Worm (Caenorhabditis elegans) whole organism, L3 larva: ENCODE data around the gene glb-33.

Experiments used
- R02D3.7 ChIP-seq: fragments of 150-350 bp; optimal IDR thresholded peaks from 2 replicates; lab custom pipeline; 2014; ENCODE audit warnings: missing biosample characterization, missing genetic modification characterization
- ZK546.5 ChIP-seq: sonication (generic microtip); optimal IDR thresholded peaks from 2 replicates; lab custom pipeline; 2017; ENCODE audit warnings: missing biosample characterization, missing genetic modification characterization
- aly-2 ChIP-seq: fragments of 150-350 bp; optimal IDR thresholded peaks from 2 replicates; lab custom pipeline; 2014; ENCODE audit warnings: missing biosample characterization, missing genetic modification characterization
- ceh-28 ChIP-seq: fragments of 150-350 bp; optimal IDR thresholded peaks from 2 replicates; lab custom pipeline; 2014; ENCODE audit warnings: missing biosample characterization, missing genetic modification reagents, missing genetic modification characterization
- ceh-82 ChIP-seq: fragments of 150-350 bp; optimal IDR thresholded peaks from 2 replicates; lab custom pipeline; 2014; ENCODE audit warnings: missing biosample characterization, missing genetic modification characterization
- ceh-9 ChIP-seq: sonication (generic microtip); optimal IDR thresholded peaks from 2 replicates; lab custom pipeline; 2018; ENCODE audit warnings: missing biosample characterization, missing genetic modification characterization
- daf-12 ChIP-seq: fragments of 150-350 bp; optimal IDR thresholded peaks from 2 replicates; lab custom pipeline; 2014; ENCODE audit warnings: missing biosample characterization, missing genetic modification reagents, missing genetic modification characterization
- egl-27 ChIP-seq: sonication (generic microtip); optimal IDR thresholded peaks from 4 replicates; lab custom pipeline; 2017; ENCODE audit warnings: missing biosample characterization, missing genetic modification reagents, missing genetic modification characterization
- elt-1 ChIP-seq: fragments of 150-350 bp; optimal IDR thresholded peaks from 2 replicates; lab custom pipeline; 2014; ENCODE audit warnings: missing biosample characterization, missing genetic modification characterization
- elt-2 ChIP-seq: sonication (generic microtip); optimal IDR thresholded peaks from 2 replicates; lab custom pipeline; 2016; ENCODE audit warnings: missing genetic modification reagents, mild to moderate bottlenecking, missing genetic modification characterization, missing compliant biosample characterization
- elt-3 ChIP-seq, 3 experiments: fragments of 150-350 bp in 1 of 3; sonication (generic microtip) in 2 of 3; optimal IDR thresholded peaks; 2 replicates in 2 of 3; 4 replicates in 1 of 3; lab custom pipeline; 2014 to 2017; ENCODE audit warnings: missing biosample characterization in 3 of 3, missing genetic modification characterization in 3 of 3
- eor-1 ChIP-seq, 2 experiments: fragments of 150-350 bp; optimal IDR thresholded peaks; 2 replicates each; lab custom pipeline; 2014 to 2018; ENCODE audit warnings: missing biosample characterization in 2 of 2, missing genetic modification characterization in 2 of 2
- fkh-10 ChIP-seq: sonication (generic microtip); optimal IDR thresholded peaks from 2 replicates; lab custom pipeline; 2017; ENCODE audit warnings: missing biosample characterization, missing genetic modification reagents, missing genetic modification characterization
- fos-1 ChIP-seq: fragments of 150-350 bp; optimal IDR thresholded peaks from 2 replicates; lab custom pipeline; 2014; ENCODE audit warnings: missing biosample characterization, missing genetic modification characterization
- jun-1 ChIP-seq: fragments of 150-350 bp; optimal IDR thresholded peaks from 2 replicates; lab custom pipeline; 2014; ENCODE audit warnings: missing biosample characterization, missing genetic modification reagents, missing genetic modification characterization
- lin-39 ChIP-seq: fragments of 150-350 bp; optimal IDR thresholded peaks from 2 replicates; lab custom pipeline; 2018; ENCODE audit warnings: missing biosample characterization, missing genetic modification reagents, missing genetic modification characterization
- lsy-12 ChIP-seq: sonication (generic microtip); optimal IDR thresholded peaks from 2 replicates; lab custom pipeline; 2016; ENCODE audit warnings: mild to moderate bottlenecking, missing genetic modification characterization, missing compliant biosample characterization
- mdl-1 ChIP-seq: fragments of 150-350 bp; optimal IDR thresholded peaks from 2 replicates; lab custom pipeline; 2014; ENCODE audit warnings: missing biosample characterization, missing genetic modification characterization
- nfya-1 ChIP-seq: sonication (generic microtip); optimal IDR thresholded peaks from 2 replicates; lab custom pipeline; 2017; ENCODE audit warnings: missing genetic modification characterization, mild to moderate bottlenecking, missing compliant biosample characterization, antibody characterized with exemption, moderate library complexity; ENCODE audit not compliant: insufficient read depth
- nhr-12 ChIP-seq: fragments of 150-350 bp; optimal IDR thresholded peaks from 2 replicates; lab custom pipeline; 2014; ENCODE audit warnings: missing biosample characterization, missing genetic modification characterization
- nhr-23 ChIP-seq: fragments of 150-350 bp; optimal IDR thresholded peaks from 2 replicates; lab custom pipeline; 2014; ENCODE audit warnings: missing biosample characterization, missing genetic modification reagents, missing genetic modification characterization
- nhr-237 ChIP-seq: fragments of 150-350 bp; optimal IDR thresholded peaks from 2 replicates; lab custom pipeline; 2014; ENCODE audit warnings: missing biosample characterization, missing genetic modification characterization
- nhr-28 ChIP-seq: fragments of 150-350 bp; optimal IDR thresholded peaks from 2 replicates; lab custom pipeline; 2014; ENCODE audit warnings: missing biosample characterization, missing genetic modification characterization
- nhr-43 ChIP-seq: sonication (generic microtip); optimal IDR thresholded peaks from 2 replicates; lab custom pipeline; 2016; ENCODE audit warnings: mild to moderate bottlenecking, missing genetic modification characterization, missing compliant biosample characterization; ENCODE audit not compliant: poor library complexity, severe bottlenecking
- nhr-67 ChIP-seq: fragments of 150-350 bp; optimal IDR thresholded peaks from 2 replicates; lab custom pipeline; 2014; ENCODE audit warnings: missing biosample characterization, missing genetic modification characterization
- nhr-76 ChIP-seq: fragments of 150-350 bp; sonication (generic microtip); optimal IDR thresholded peaks from 5 replicates; lab custom pipeline; 2014; ENCODE audit warnings: missing biosample characterization, missing genetic modification characterization
- nhr-77 ChIP-seq: fragments of 150-350 bp; optimal IDR thresholded peaks from 2 replicates; lab custom pipeline; 2014; ENCODE audit warnings: missing biosample characterization, missing genetic modification characterization
- pha-4 ChIP-seq: fragments of 150-350 bp; optimal IDR thresholded peaks from 2 replicates; lab custom pipeline; 2014; ENCODE audit warnings: missing biosample characterization, missing genetic modification reagents, missing genetic modification characterization
- pqm-1 ChIP-seq: fragments of 150-350 bp; optimal IDR thresholded peaks from 2 replicates; lab custom pipeline; 2017; ENCODE audit warnings: missing biosample characterization, missing genetic modification characterization, inconsistent platforms
- sea-2 ChIP-seq: fragments of 150-350 bp; sonication (generic microtip); optimal IDR thresholded peaks from 4 replicates; lab custom pipeline; 2014; ENCODE audit warnings: missing biosample characterization, missing genetic modification reagents, missing genetic modification characterization
- snpc-4 ChIP-seq: fragments of 150-350 bp; optimal IDR thresholded peaks from 2 replicates; lab custom pipeline; 2014; ENCODE audit warnings: missing biosample characterization, missing genetic modification characterization
- tbx-2 ChIP-seq: sonication (generic microtip); optimal IDR thresholded peaks from 2 replicates; lab custom pipeline; 2016; ENCODE audit warnings: mild to moderate bottlenecking, missing genetic modification characterization, missing compliant biosample characterization
- unc-62 ChIP-seq: fragments of 150-350 bp; sonication (generic microtip); optimal IDR thresholded peaks from 4 replicates; lab custom pipeline; 2014; ENCODE audit warnings: missing biosample characterization, missing genetic modification reagents, missing genetic modification characterization
- zag-1 ChIP-seq: fragments of 150-350 bp; optimal IDR thresholded peaks from 2 replicates; lab custom pipeline; 2014; ENCODE audit warnings: missing biosample characterization, missing genetic modification characterization
- ztf-11 ChIP-seq: fragments of 150-350 bp; optimal IDR thresholded peaks from 2 replicates; lab custom pipeline; 2014; ENCODE audit warnings: missing biosample characterization, missing genetic modification characterization
- ztf-4 ChIP-seq: fragments of 150-350 bp; optimal IDR thresholded peaks from 2 replicates; lab custom pipeline; 2014; ENCODE audit warnings: missing biosample characterization, missing genetic modification characterization

Gene glb-33

ce11 chrV:1342712-1343111, 9.2 kb upstream of the glb-33 start:
- TF ChIP-seq nhr-67 (tag; lab: Kevin White, UChicago) = no peak
- no peak for TF ChIP-seq ztf-4 (tag; lab: Kevin White, UChicago)
- no peak for TF ChIP-seq snpc-4 (tag; lab: Kevin White, UChicago)
- TF ChIP-seq nhr-43 (tag; lab: Kevin White, UChicago) = no peak
- TF ChIP-seq unc-62 (GFP tag; lab: Kevin White, UChicago) = no peak
- no peak for TF ChIP-seq nhr-77
- TF ChIP-seq nhr-237 (tag; lab: Kevin White, UChicago) = no peak
- TF ChIP-seq ceh-9 (tag; lab: Kevin White, UChicago) = no peak
- no peak for TF ChIP-seq pqm-1
- no peak for TF ChIP-seq elt-1

- TF ChIP-seq elt-3 (tag; optimal IDR thresholded peaks at IDR 0.05; lab: Kevin White, UChicago) (no peak), egl-27 (tag; lab: Kevin White, UChicago) (no peak), lin-39 (tag; lab: Kevin White, UChicago) (peak; percentile 47), daf-12 (no peak), R02D3.7 (tag; lab: Kevin White, UChicago) (no peak), sea-2 (no peak)
Observed at ce11 chrV:1349802-1350201, 2.1 kb upstream of the glb-33 start.

- TF ChIP-seq ceh-28 (tag; lab: Kevin White, UChicago) = no peak
- TF ChIP-seq tbx-2 = no peak
- TF ChIP-seq, all 47 proteins: peak for 0
Observed at ce11 chrV:1352321-1352720, 395 bp downstream of the glb-33 start.

DNA sequence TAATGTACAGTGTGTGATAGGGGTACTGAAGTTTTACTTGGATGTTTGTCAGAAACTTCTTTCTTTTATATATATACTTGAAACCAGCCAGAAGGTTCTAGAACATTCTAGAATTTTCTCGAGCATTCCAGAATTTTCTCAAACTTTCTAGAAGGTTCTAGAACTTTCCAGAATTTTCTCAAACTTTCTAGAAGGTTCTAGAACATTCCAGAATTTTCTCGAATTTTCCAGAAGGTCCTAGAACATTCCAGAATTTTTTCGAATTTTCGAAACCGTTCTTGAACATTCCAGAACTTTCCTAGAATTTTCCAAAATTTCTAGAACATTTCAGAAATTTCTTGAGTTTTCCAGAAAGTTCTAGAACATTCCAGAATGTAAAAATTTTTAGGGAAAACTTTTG, 3.4 kb downstream of the glb-33 start:
- no peak for TF ChIP-seq mdl-1 (tag; lab: Kevin White, UChicago)
- TF ChIP-seq ztf-4 (tag; lab: Kevin White, UChicago) = no peak
- no peak for TF ChIP-seq lin-39 (tag; lab: Kevin White, UChicago)
- no peak for TF ChIP-seq fos-1 (tag; lab: Kevin White, UChicago)
- no peak for TF ChIP-seq aly-2 (tag; lab: Kevin White, UChicago)
- TF ChIP-seq snpc-4 (tag; lab: Kevin White, UChicago) = no peak
- no peak for TF ChIP-seq nhr-43 (tag; lab: Kevin White, UChicago)
- no peak for TF ChIP-seq ceh-9 (tag; lab: Kevin White, UChicago)
- TF ChIP-seq nhr-12 (tag; lab: Kevin White, UChicago) = no peak
- TF ChIP-seq sea-2 = no peak
- no peak for TF ChIP-seq jun-1 (tag; lab: Kevin White, UChicago)
- TF ChIP-seq elt-2 (tag; lab: Kevin White, UChicago) = no peak
- no peak for TF ChIP-seq nhr-76 (tag; lab: Kevin White, UChicago)
- no peak for TF ChIP-seq ceh-82
- no peak for TF ChIP-seq nhr-237 (tag; lab: Kevin White, UChicago)
- no peak for TF ChIP-seq nhr-77
- TF ChIP-seq nfya-1 = no peak
- TF ChIP-seq eor-1 (tag; optimal IDR thresholded peaks at IDR 0.05; lab: Kevin White, UChicago) = no peak
- TF ChIP-seq unc-62 (GFP tag; lab: Kevin White, UChicago) = no peak

ce11 chrV:1358051-1358450, 6.1 kb downstream of the glb-33 start, which contains the start of gene Y75B7AL.2:
Y75B7AL.2 (minus strand) TSS chrV:1358151.
- TF ChIP-seq nhr-12 (tag; lab: Kevin White, UChicago) (no peak), ztf-11 (tag; lab: Kevin White, UChicago) (no peak), eor-1 (tag; optimal IDR thresholded peaks at IDR 0.05; lab: Kevin White, UChicago) (no peak), fkh-10 (no peak), ceh-28 (tag; lab: Kevin White, UChicago) (no peak)

- TF ChIP-seq jun-1 (tag; lab: Kevin White, UChicago) (no peak), fos-1 (tag; lab: Kevin White, UChicago) (no peak), nhr-28 (tag; lab: Kevin White, UChicago) (no peak), elt-3 (tag; optimal IDR thresholded peaks at IDR 0.05; lab: Kevin White, UChicago) (no peak), elt-1 (no peak), snpc-4 (tag; lab: Kevin White, UChicago) (no peak), lsy-12 (tag; lab: Kevin White, UChicago) (no peak), zag-1 (tag; lab: Kevin White, UChicago) (no peak), elt-2 (tag; lab: Kevin White, UChicago) (no peak), nhr-23 (tag; lab: Kevin White, UChicago) (no peak), pha-4 (tag; lab: Kevin White, UChicago) (no peak), nhr-12 (tag; lab: Kevin White, UChicago) (no peak), ZK546.5 (tag; lab: Kevin White, UChicago) (no peak)
Observed at ce11 chrV:1362027-1362426, 10.1 kb downstream of the glb-33 start.
